Fruit fly (Drosophila melanogaster) whole organism: ENCODE data around the gene Uggt.

Source experiments
- CG8478 ChIP-seq: fragments of >200 bp; optimal IDR thresholded peaks from 2 replicates; lab custom pipeline; 2018; ENCODE audit warnings: inconsistent platforms
- Dll ChIP-seq: fragments of >200 bp; optimal IDR thresholded peaks from 2 replicates; lab custom pipeline; 2017
- EcR ChIP-seq, 2 experiments: fragments of >200 bp; optimal IDR thresholded peaks; 2 replicates each; lab custom pipeline; 2017; ENCODE audit warnings: missing biosample characterization in 2 of 2, missing genetic modification characterization in 2 of 2, missing genetic modification reagents in 2 of 2
- pan ChIP-seq: fragments of >200 bp; optimal IDR thresholded peaks from 2 replicates; lab custom pipeline; 2017
- psq ChIP-seq: fragments of >200 bp; optimal IDR thresholded peaks from 2 replicates; lab custom pipeline; 2017
- usp ChIP-seq: fragments of >200 bp; optimal IDR thresholded peaks from 2 replicates; lab custom pipeline; 2017; ENCODE audit warnings: missing biosample characterization, missing genetic modification characterization, mixed read lengths

DNA sequence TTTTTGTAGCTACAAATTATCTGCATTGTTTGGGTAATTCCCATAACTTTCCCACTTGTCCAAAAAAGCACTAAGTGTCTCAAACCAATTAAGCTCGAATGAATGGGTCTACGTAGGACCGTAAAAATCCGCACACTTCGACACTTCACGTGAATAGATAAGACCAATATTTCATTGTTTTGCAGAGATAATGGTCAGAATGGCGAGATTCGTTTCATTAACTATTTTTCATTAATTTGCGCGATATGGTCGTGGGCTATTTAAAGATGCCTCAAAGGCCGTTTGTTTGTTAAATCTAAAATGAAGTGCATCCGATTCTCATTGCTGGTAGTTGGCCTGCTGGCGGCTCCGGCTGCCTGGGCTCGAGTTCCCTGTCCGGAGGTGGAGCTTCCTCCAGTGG, 44.7 kb downstream of the Uggt start, which contains the start of gene CG6839:
- TF ChIP-seq Dll (lab: Kevin White, UChicago) (no peak), psq (no peak), pan (lab: Kevin White, UChicago) (no peak), EcR (GFP tag; optimal IDR thresholded peaks at IDR 0.05; lab: Kevin White, UChicago) (no peak), usp (GFP tag; lab: Kevin White, UChicago) (no peak), CG8478 (no peak)
